Fruit fly (Drosophila melanogaster): ENCODE data around the gene Dbp21E2.

The Dbp21E2 gene

dm6 chr2L:827516-828362, 16.4 kb downstream of the Dbp21E2 start (continued):
- no peak for TF ChIP-seq spab (GFP tag; optimal IDR thresholded peaks at IDR 0.05)
- TF ChIP-seq CG7368 (GFP tag; optimal IDR thresholded peaks at IDR 0.05): no peak
- TF ChIP-seq CG8119 (GFP tag; IDR thresholded peaks at IDR 0.05): peak; percentile 56; the same call in 2 of the 3 replicates
- 0 out of 2 replicates have a peak, but pooled peaks have one; percentile 10 for TF ChIP-seq Gug (GFP tag; IDR thresholded peaks at IDR 0.05)
- TF ChIP-seq CG3032 (tag; optimal IDR thresholded peaks at IDR 0.05): no peak
- no peak for TF ChIP-seq acj6 (GFP tag; optimal IDR thresholded peaks at IDR 0.05)
- TF ChIP-seq CG34406 (GFP tag; optimal IDR thresholded peaks at IDR 0.05): peak; percentile 21
- TF ChIP-seq Blimp-1 (GFP tag; optimal IDR thresholded peaks at IDR 0.05): no peak
- no peak for TF ChIP-seq CG4318 (GFP tag; optimal IDR thresholded peaks at IDR 0.05)
- no peak for TF ChIP-seq Hr4 (GFP tag; optimal IDR thresholded peaks at IDR 0.05)
- TF ChIP-seq CG6854 (GFP tag; optimal IDR thresholded peaks at IDR 0.05): no peak
- no peak for TF ChIP-seq dsx (GFP tag; optimal IDR thresholded peaks at IDR 0.05; ENCODE audit: poor library complexity, severe bottlenecking)
- peak; percentile 75 for TF ChIP-seq esn (GFP tag; optimal IDR thresholded peaks at IDR 0.05)
- no peak for TF ChIP-seq pdm3 (GFP tag; optimal IDR thresholded peaks at IDR 0.05)
- peak; percentile 74 for TF ChIP-seq fkh (GFP tag; optimal IDR thresholded peaks at IDR 0.05)
- TF ChIP-seq CG16779 (tag; optimal IDR thresholded peaks at IDR 0.05): no peak
- peak; percentile 9 for TF ChIP-seq net (GFP tag; optimal IDR thresholded peaks at IDR 0.05)
- no peak for TF ChIP-seq CG11902 (GFP tag; optimal IDR thresholded peaks at IDR 0.05)
- TF ChIP-seq CG11294 (GFP tag; IDR thresholded peaks at IDR 0.05): no peak
- TF ChIP-seq Lpt (GFP tag; optimal IDR thresholded peaks at IDR 0.05): peak; percentile 8

dm6 chr2L:837989-838388, 26.6 kb downstream of the Dbp21E2 start:
- TF ChIP-seq eg (GFP tag; IDR thresholded peaks at IDR 0.05) (peak; percentile 93), Ets21C (GFP tag; optimal IDR thresholded peaks at IDR 0.05) (peak; percentile 28), CG8632 (GFP tag; optimal IDR thresholded peaks at IDR 0.05) (no peak), net (GFP tag; optimal IDR thresholded peaks at IDR 0.05) (peak; percentile 77), CG34406 (GFP tag; optimal IDR thresholded peaks at IDR 0.05) (no peak), dac (GFP tag; optimal IDR thresholded peaks at IDR 0.05) (peak; percentile 90), CG15336 (GFP tag; IDR thresholded peaks at IDR 0.05) (peak; percentile 90), Eip78C (GFP tag) (peak; percentile 81), cyc (GFP tag; optimal IDR thresholded peaks at IDR 0.05) (no peak), CG8319 (GFP tag; optimal IDR thresholded peaks at IDR 0.05) (no peak), achi (GFP tag; optimal IDR thresholded peaks at IDR 0.05) (peak; percentile 66), Blimp-1 (GFP tag; optimal IDR thresholded peaks at IDR 0.05) (no peak), CG6854 (GFP tag; optimal IDR thresholded peaks at IDR 0.05) (no peak), CG6276 (GFP tag; optimal IDR thresholded peaks at IDR 0.05) (peak; percentile 67), CG7368 (GFP tag; optimal IDR thresholded peaks at IDR 0.05) (peak; percentile 54), spab (GFP tag; optimal IDR thresholded peaks at IDR 0.05) (no peak), Smox (GFP tag; optimal IDR thresholded peaks at IDR 0.05) (no peak), CG4318 (GFP tag; optimal IDR thresholded peaks at IDR 0.05) (no peak), Lpt (GFP tag; optimal IDR thresholded peaks at IDR 0.05) (peak; percentile 88), Ets96B (tag; optimal IDR thresholded peaks at IDR 0.05) (no peak), CG31627 (GFP tag; optimal IDR thresholded peaks at IDR 0.05) (peak; percentile 35), pdm3 (GFP tag; optimal IDR thresholded peaks at IDR 0.05) (peak; percentile 90), CG6792 (GFP tag; optimal IDR thresholded peaks at IDR 0.05) (peak; percentile 50), CG10631 (GFP tag; optimal IDR thresholded peaks at IDR 0.05) (peak; percentile 82), CG32006 (GFP tag; optimal IDR thresholded peaks at IDR 0.05) (peak; percentile 92), Gug (GFP tag; IDR thresholded peaks at IDR 0.05) (peak; percentile 72), CG6163 (GFP tag; IDR thresholded peaks at IDR 0.05) (peak; percentile 83), CG11294 (GFP tag; IDR thresholded peaks at IDR 0.05) (peak; percentile 67), dsx (GFP tag; optimal IDR thresholded peaks at IDR 0.05; ENCODE audit: poor library complexity, severe bottlenecking) (peak; percentile 33), Sox15 (GFP tag; optimal IDR thresholded peaks at IDR 0.05) (no peak), Eip93F (GFP tag; optimal IDR thresholded peaks at IDR 0.05) (no peak), Hr4 (GFP tag; optimal IDR thresholded peaks at IDR 0.05) (no peak), esn (GFP tag; optimal IDR thresholded peaks at IDR 0.05) (peak; percentile 74), Hr39 (GFP tag; optimal IDR thresholded peaks at IDR 0.05) (no peak), Hr38 (GFP tag; optimal IDR thresholded peaks at IDR 0.05) (no peak), CG11762 (GFP tag; optimal IDR thresholded peaks at IDR 0.05; ENCODE audit: insufficient read depth) (peak; percentile 27), vri (GFP tag; optimal IDR thresholded peaks at IDR 0.05) (peak; percentile 14), topi (GFP tag; optimal IDR thresholded peaks at IDR 0.05) (no peak), fd59A (GFP tag; optimal IDR thresholded peaks at IDR 0.05) (peak; percentile 79), svp (GFP tag) (no peak), Sox102F (GFP tag; optimal IDR thresholded peaks at IDR 0.05) (no peak)
